Fruit fly (Drosophila melanogaster) whole organism, prepupa: ENCODE results near the gene FBXO11.
A peak's percentile ranks its signal among the peaks of the same experiment; 100 is the strongest.

ENCODE experiments used
- CG11294 ChIP-seq: fragments of 200-800 bp; sonication (Bioruptor generic); IDR thresholded peaks from 2 replicates; pipeline ENCODE4 v1.3.6; 2022; ENCODE audit warnings: missing biosample characterization, missing genetic modification characterization
- CG11902 ChIP-seq: fragments of 200-800 bp; sonication (Bioruptor generic); optimal IDR thresholded peaks from 3 replicates; lab custom pipeline; 2016; ENCODE audit warnings: missing biosample characterization, missing genetic modification characterization
- CG15336 ChIP-seq: fragments of 200-800 bp; sonication (Bioruptor generic); IDR thresholded peaks from 2 replicates; pipeline ENCODE4 v1.3.6; 2022; ENCODE audit warnings: missing biosample characterization, missing genetic modification characterization
- CG1621 ChIP-seq: fragments of 200-800 bp; sonication (Bioruptor generic); optimal IDR thresholded peaks from 3 replicates; lab custom pipeline; 2018; ENCODE audit warnings: missing biosample characterization, mild to moderate bottlenecking, missing genetic modification characterization
- CG16779 ChIP-seq: fragments of 200-800 bp; sonication (Bioruptor generic); optimal IDR thresholded peaks from 3 replicates; lab custom pipeline; 2017; ENCODE audit warnings: missing biosample characterization, mild to moderate bottlenecking, missing genetic modification characterization
- CG3032 ChIP-seq: fragments of 200-800 bp; optimal IDR thresholded peaks from 2 replicates; lab custom pipeline; 2019; ENCODE audit warnings: missing biosample characterization, mild to moderate bottlenecking, missing genetic modification characterization, moderate library complexity
- CG31627 ChIP-seq: fragments of 200-800 bp; sonication (Bioruptor generic); optimal IDR thresholded peaks from 3 replicates; lab custom pipeline; 2016; ENCODE audit warnings: missing biosample characterization, missing genetic modification characterization
- CG34406 ChIP-seq: fragments of 200-800 bp; sonication (Bioruptor generic); optimal IDR thresholded peaks from 3 replicates; lab custom pipeline; 2016; ENCODE audit warnings: missing biosample characterization, missing genetic modification characterization
- CG6792 ChIP-seq: fragments of 200-800 bp; sonication (Bioruptor generic); optimal IDR thresholded peaks from 3 replicates; lab custom pipeline; 2016; ENCODE audit warnings: missing biosample characterization, missing genetic modification characterization
- CG6808 ChIP-seq: fragments of 200-800 bp; sonication (Bioruptor generic); optimal IDR thresholded peaks from 3 replicates; lab custom pipeline; 2017; ENCODE audit warnings: missing biosample characterization, missing genetic modification characterization, mild to moderate bottlenecking, moderate library complexity, missing genetic modification reagents
- CG6854 ChIP-seq: fragments of 200-800 bp; sonication (Bioruptor generic); optimal IDR thresholded peaks from 2 replicates; lab custom pipeline; 2017; ENCODE audit warnings: missing biosample characterization, mild to moderate bottlenecking, missing genetic modification characterization
- CG7368 ChIP-seq: fragments of 200-800 bp; sonication (Bioruptor generic); optimal IDR thresholded peaks from 3 replicates; lab custom pipeline; 2016; ENCODE audit warnings: missing biosample characterization, missing genetic modification characterization
- CG8119 ChIP-seq: fragments of 200-800 bp; sonication (Bioruptor generic); IDR thresholded peaks from 3 replicates; pipeline ENCODE4 v1.3.6; 2022; ENCODE audit warnings: missing biosample characterization, missing genetic modification characterization
- CG8319 ChIP-seq: fragments of 200-800 bp; sonication (Bioruptor generic); optimal IDR thresholded peaks from 3 replicates; lab custom pipeline; 2016; ENCODE audit warnings: missing biosample characterization, missing genetic modification characterization
- CG8632 ChIP-seq: fragments of 200-800 bp; sonication (Bioruptor generic); optimal IDR thresholded peaks from 3 replicates; lab custom pipeline; 2016; ENCODE audit warnings: missing biosample characterization, missing genetic modification characterization
- CG9139 ChIP-seq: fragments of 200-800 bp; sonication (Bioruptor generic); optimal IDR thresholded peaks from 3 replicates; lab custom pipeline; 2017; ENCODE audit warnings: missing biosample characterization, mild to moderate bottlenecking, missing genetic modification characterization
- Eip75B ChIP-seq: fragments of 200-800 bp; sonication (Bioruptor generic); optimal IDR thresholded peaks from 3 replicates; lab custom pipeline; 2016; ENCODE audit warnings: missing biosample characterization, missing genetic modification characterization
- Eip78C ChIP-seq: fragments of 200-800 bp; sonication (Bioruptor generic); peaks from one replicate; lab custom pipeline; 2016; ENCODE audit warnings: missing biosample characterization, missing genetic modification characterization
- Gug ChIP-seq: fragments of 200-800 bp; sonication (Bioruptor generic); IDR thresholded peaks from 2 replicates; pipeline ENCODE4 v1.3.6; 2022; ENCODE audit warnings: missing biosample characterization, missing genetic modification characterization
- Hr38 ChIP-seq: sonication (Bioruptor generic); optimal IDR thresholded peaks from 2 replicates; lab custom pipeline; 2016; ENCODE audit warnings: missing biosample characterization, missing genetic modification characterization
- Hr4 ChIP-seq: fragments of 200-800 bp; sonication (Bioruptor generic); optimal IDR thresholded peaks from 3 replicates; lab custom pipeline; 2016; ENCODE audit warnings: missing biosample characterization, missing genetic modification characterization
- Lpt ChIP-seq: fragments of 200-800 bp; sonication (Bioruptor generic); optimal IDR thresholded peaks from 3 replicates; lab custom pipeline; 2016; ENCODE audit warnings: missing biosample characterization, missing genetic modification characterization
- Met ChIP-seq: fragments of 200-800 bp; sonication (Bioruptor generic); optimal IDR thresholded peaks from 3 replicates; lab custom pipeline; 2016; ENCODE audit warnings: missing biosample characterization, missing genetic modification characterization
- OdsH ChIP-seq: fragments of 200-800 bp; sonication (Bioruptor generic); optimal IDR thresholded peaks from 3 replicates; lab custom pipeline; 2016; ENCODE audit warnings: missing biosample characterization, missing genetic modification characterization
- Smox ChIP-seq: fragments of 200-800 bp; sonication (Bioruptor generic); optimal IDR thresholded peaks from 3 replicates; lab custom pipeline; 2016; ENCODE audit warnings: missing biosample characterization, missing genetic modification characterization
- Sox14 ChIP-seq: fragments of 200-800 bp; sonication (Bioruptor generic); optimal IDR thresholded peaks from 3 replicates; lab custom pipeline; 2016; ENCODE audit warnings: missing biosample characterization, missing genetic modification characterization
- Sox15 ChIP-seq: fragments of 200-800 bp; sonication (Bioruptor generic); optimal IDR thresholded peaks from 3 replicates; lab custom pipeline; 2016; ENCODE audit warnings: missing biosample characterization, missing genetic modification characterization
- achi ChIP-seq: fragments of 200-800 bp; sonication (Bioruptor generic); optimal IDR thresholded peaks from 3 replicates; lab custom pipeline; 2016; ENCODE audit warnings: missing biosample characterization, missing genetic modification characterization
- acj6 ChIP-seq: fragments of 200-800 bp; sonication (Bioruptor generic); optimal IDR thresholded peaks from 3 replicates; lab custom pipeline; 2016; ENCODE audit warnings: missing biosample characterization, missing genetic modification characterization
- cyc ChIP-seq: fragments of 200-800 bp; sonication (Bioruptor generic); optimal IDR thresholded peaks from 3 replicates; lab custom pipeline; 2016; ENCODE audit warnings: missing biosample characterization, missing genetic modification characterization
- dac ChIP-seq: fragments of 200-800 bp; sonication (Bioruptor generic); optimal IDR thresholded peaks from 2 replicates; lab custom pipeline; 2017; ENCODE audit warnings: missing biosample characterization, mild to moderate bottlenecking, missing genetic modification characterization
- dsx ChIP-seq: fragments of 200-800 bp; optimal IDR thresholded peaks from 3 replicates; lab custom pipeline; 2019; ENCODE audit warnings: missing biosample characterization, mild to moderate bottlenecking, missing genetic modification characterization, moderate library complexity; ENCODE audit not compliant: poor library complexity, severe bottlenecking
- eg ChIP-seq: fragments of 200-800 bp; sonication (Bioruptor generic); IDR thresholded peaks from 3 replicates; pipeline ENCODE4 v1.3.6; 2022; ENCODE audit warnings: missing biosample characterization, missing genetic modification characterization
- esn ChIP-seq: fragments of 200-800 bp; sonication (Bioruptor generic); optimal IDR thresholded peaks from 2 replicates; lab custom pipeline; 2016; ENCODE audit warnings: missing biosample characterization, mild to moderate bottlenecking, missing genetic modification characterization, moderate library complexity
- fkh ChIP-seq: fragments of 200-800 bp; sonication (Bioruptor generic); optimal IDR thresholded peaks from 3 replicates; lab custom pipeline; 2017; ENCODE audit warnings: missing biosample characterization, mild to moderate bottlenecking, missing genetic modification characterization, moderate library complexity
- lz ChIP-seq: fragments of 200-800 bp; sonication (Bioruptor generic); optimal IDR thresholded peaks from 3 replicates; lab custom pipeline; 2016; ENCODE audit warnings: missing biosample characterization, missing genetic modification characterization
- pdm3 ChIP-seq: fragments of 200-800 bp; sonication (Bioruptor generic); optimal IDR thresholded peaks from 3 replicates; lab custom pipeline; 2016; ENCODE audit warnings: missing biosample characterization, missing genetic modification characterization
- salr ChIP-seq, 2 experiments: fragments of 200-800 bp; sonication (Bioruptor generic); optimal IDR thresholded peaks; 3 replicates each; lab custom pipeline; 2016 to 2018; ENCODE audit warnings: missing biosample characterization in 2 of 2, missing genetic modification characterization in 2 of 2, mild to moderate bottlenecking in 1 of 2
- spab ChIP-seq: fragments of 200-800 bp; sonication (Bioruptor generic); optimal IDR thresholded peaks from 2 replicates; lab custom pipeline; 2017; ENCODE audit warnings: missing biosample characterization, mild to moderate bottlenecking, missing genetic modification characterization, missing genetic modification reagents
- svp ChIP-seq: fragments of 200-800 bp; sonication (Bioruptor generic); peaks from one replicate; lab custom pipeline; 2016; ENCODE audit warnings: missing biosample characterization, missing genetic modification characterization
- topi ChIP-seq: fragments of 200-800 bp; sonication (Bioruptor generic); optimal IDR thresholded peaks from 3 replicates; lab custom pipeline; 2016; ENCODE audit warnings: missing biosample characterization, missing genetic modification characterization
- vri ChIP-seq: fragments of 200-800 bp; sonication (Bioruptor generic); optimal IDR thresholded peaks from 3 replicates; lab custom pipeline; 2016; ENCODE audit warnings: missing biosample characterization, mild to moderate bottlenecking, missing genetic modification characterization

The FBXO11 gene

dm6 chr3R:9771519-9771972 lies 37.6 kb downstream of the FBXO11 start, which contains the start of gene CG9471 (continued):
- TF ChIP-seq topi (GFP tag; lab: Kevin White, UChicago), result peak; percentile 99
- TF ChIP-seq Eip75B (GFP tag; lab: Kevin White, UChicago), result peak; percentile 95
- TF ChIP-seq Gug (GFP tag; lab: Robert Waterston, UW), result peak; percentile 91
- TF ChIP-seq dsx (GFP tag; lab: Kevin White, UChicago), result peak; percentile 93
- TF ChIP-seq Hr4 (GFP tag; lab: Kevin White, UChicago), result peak; percentile 96
- peak; percentile 96 for TF ChIP-seq CG6792 (GFP tag; lab: Kevin White, UChicago)
- peak; percentile 97 for TF ChIP-seq Sox14 (GFP tag; lab: Kevin White, UChicago)
- peak; percentile 85 for TF ChIP-seq CG16779
- TF ChIP-seq Eip78C (GFP tag; lab: Kevin White, UChicago), result peak; percentile 99
- TF ChIP-seq CG15336 (GFP tag; lab: Robert Waterston, UW), result peak; percentile 96
- TF ChIP-seq esn (GFP tag; lab: Kevin White, UChicago), result peak; percentile 98

- TF ChIP-seq Smox (GFP tag; lab: Kevin White, UChicago), result no peak
- TF ChIP-seq vri, result peak; percentile 63
Measured at dm6 chr3R:9770127-9770526, 39.0 kb downstream of the FBXO11 start.

- TF ChIP-seq CG11902 (GFP tag; lab: Kevin White, UChicago) (no peak), CG7368 (GFP tag; lab: Kevin White, UChicago) (no peak)
Measured at dm6 chr3R:9768884-9769283, 40.3 kb downstream of the FBXO11 start, which contains the start of gene MED6. Gene MED6 (minus strand): TSS chr3R:9768984.

- TF ChIP-seq acj6 (GFP tag; lab: Kevin White, UChicago) (peak; percentile 44), fkh (GFP tag; lab: Kevin White, UChicago) (peak; percentile 80), Sox15 (peak; percentile 24), Lpt (peak; percentile 35), achi (peak; percentile 48), eg (GFP tag; lab: Robert Waterston, UW) (0 out of 3 replicates have a peak, but pooled peaks have one; percentile 30), CG6808 (GFP tag; lab: Kevin White, UChicago) (peak; percentile 57), Hr38 (GFP tag; lab: Kevin White, UChicago) (no peak), CG8319 (GFP tag; lab: Kevin White, UChicago) (peak; percentile 8), CG8119 (GFP tag; lab: Robert Waterston, UW) (no peak), CG1621 (tag; lab: Kevin White, UChicago) (peak; percentile 83), dac (no peak), Eip75B (GFP tag; lab: Kevin White, UChicago) (peak; percentile 64), lz (GFP tag; lab: Kevin White, UChicago) (peak; percentile 63), spab (GFP tag; lab: Kevin White, UChicago) (peak; percentile 28), CG9139 (GFP tag; lab: Kevin White, UChicago) (no peak), Sox14 (GFP tag; lab: Kevin White, UChicago) (peak; percentile 83), CG6854 (no peak), CG15336 (GFP tag; lab: Robert Waterston, UW) (peak; percentile 40; the same call in 1 of the 2 replicates), pdm3 (GFP tag; lab: Kevin White, UChicago) (no peak), CG11294 (GFP tag; lab: Robert Waterston, UW) (no peak), OdsH (GFP tag; lab: Kevin White, UChicago) (peak; percentile 42), CG8632 (peak; percentile 46), CG3032 (tag; lab: Kevin White, UChicago) (peak; percentile 38), svp (GFP tag; lab: Kevin White, UChicago) (no peak), Eip78C (GFP tag; lab: Kevin White, UChicago) (peak; percentile 89), CG6792 (GFP tag; lab: Kevin White, UChicago) (peak; percentile 59), salr (GFP tag; optimal IDR thresholded peaks at IDR 0.05; lab: Kevin White, UChicago) (peak in 1 of 2 experiments; percentile 56), dsx (GFP tag; lab: Kevin White, UChicago) (peak; percentile 50), CG11902 (GFP tag; lab: Kevin White, UChicago) (peak; percentile 32), CG34406 (peak; percentile 40), Met (GFP tag; lab: Kevin White, UChicago) (no peak), CG31627 (GFP tag; lab: Kevin White, UChicago) (peak; percentile 79), cyc (GFP tag; lab: Kevin White, UChicago) (peak; percentile 73)
Measured at dm6 chr3R:9767620-9768592, 41.3 kb downstream of the FBXO11 start, which contains the start of gene Naa80. Gene Naa80 (plus strand): TSS chr3R:9767834.
